Worm (Caenorhabditis elegans): Measurements from ENCODE around the gene mapk-15.

Gene mapk-15

DNA sequence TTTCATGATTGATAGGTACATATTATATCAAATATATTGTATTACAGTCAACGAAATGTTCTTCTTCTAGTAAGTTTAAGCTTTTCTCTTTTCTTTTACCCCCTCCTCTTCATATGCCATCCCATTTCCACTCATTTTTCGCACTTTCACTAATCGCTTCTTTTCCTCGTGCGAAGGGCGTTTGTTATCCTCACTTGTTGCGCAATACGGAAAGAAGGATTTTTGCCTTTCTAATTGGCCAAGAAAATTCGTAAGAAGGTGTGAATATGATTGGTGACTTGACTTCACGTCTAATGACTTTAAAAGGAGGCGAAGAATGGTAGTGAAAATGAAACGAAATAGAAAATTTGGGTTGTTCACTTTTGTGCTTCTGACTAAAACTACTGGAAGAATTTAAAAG is 28.0 kb downstream of the mapk-15 start:
- TF ChIP-seq unc-62 (GFP tag; optimal IDR thresholded peaks at IDR 0.05): no peak

DNA sequence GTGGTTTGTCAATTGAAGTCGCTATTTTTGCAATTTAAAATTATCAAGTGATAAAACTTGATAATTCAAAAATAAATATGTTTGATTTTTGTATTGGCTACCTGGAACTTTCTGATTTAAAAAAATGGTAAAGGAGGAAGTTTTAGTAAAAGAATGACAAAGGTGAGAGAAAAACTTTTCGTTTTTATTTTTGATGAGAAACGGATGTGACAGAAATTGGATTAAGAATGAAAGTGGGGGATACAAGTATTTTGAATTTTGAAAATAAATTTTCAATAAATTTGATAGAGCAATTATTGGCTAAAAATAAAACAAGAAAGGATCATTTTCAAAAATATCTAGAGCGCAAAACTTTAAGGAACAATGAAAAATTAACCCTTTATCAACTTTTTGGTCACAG is 35.1 kb downstream of the mapk-15 start, which contains the start of gene C05D10.4:
C05D10.4 (minus strand) TSS at position 101 of the 400 bp plus-strand sequence.
- no peak for TF ChIP-seq unc-62 (GFP tag; optimal IDR thresholded peaks at IDR 0.05)

DNA sequence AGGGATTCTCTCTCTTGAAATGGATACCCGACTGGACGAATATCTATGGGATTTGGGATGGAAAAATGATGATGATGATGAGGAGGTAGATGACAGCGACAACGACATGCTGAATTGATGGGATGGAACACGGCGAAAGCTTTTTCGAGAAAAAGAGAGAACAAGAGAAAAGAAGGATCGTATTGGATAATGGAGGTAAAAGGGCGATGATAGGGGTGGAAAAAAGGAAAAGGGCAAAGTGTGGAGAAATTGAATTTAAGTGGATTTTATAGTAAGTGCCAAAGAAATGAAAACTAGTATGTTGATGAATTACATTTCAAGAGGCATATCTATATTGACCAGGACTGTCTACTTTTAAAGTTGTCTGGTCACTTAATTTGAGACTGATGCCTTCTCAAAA is 38.2 kb downstream of the mapk-15 start:
- TF ChIP-seq unc-62 (GFP tag; optimal IDR thresholded peaks at IDR 0.05): no peak

ce11 chrIII:6110187-6110586 is 42.5 kb downstream of the mapk-15 start:
- no peak for TF ChIP-seq unc-62 (GFP tag; optimal IDR thresholded peaks at IDR 0.05)

ce11 chrIII:6116281-6116886 is 48.7 kb downstream of the mapk-15 start, which contains the start of gene nmt-1:
TSS of gene nmt-1 (minus strand) at chrIII:6116331.
- no peak for TF ChIP-seq unc-62 (GFP tag; optimal IDR thresholded peaks at IDR 0.05)

DNA sequence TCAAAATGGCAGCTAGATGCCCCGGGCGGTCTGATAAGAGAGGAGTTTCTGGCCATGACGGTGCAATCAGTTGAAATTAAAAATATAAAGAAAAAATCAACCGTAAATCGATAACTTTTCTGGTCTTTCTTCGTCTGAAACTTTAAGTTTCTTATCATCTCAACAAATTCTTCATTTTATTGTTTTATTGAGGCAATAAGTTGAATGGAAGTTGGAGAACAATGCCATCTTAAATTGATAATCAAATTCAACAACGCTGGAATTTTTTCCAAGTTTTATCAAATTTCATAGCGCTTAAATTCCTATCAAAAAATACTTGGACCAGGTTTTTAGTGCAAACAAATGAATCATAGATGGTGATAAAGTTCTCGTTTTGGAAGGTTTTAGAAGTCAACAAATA is 49.3 kb downstream of the mapk-15 start:
- no peak for TF ChIP-seq unc-62 (GFP tag; optimal IDR thresholded peaks at IDR 0.05)

- no peak for TF ChIP-seq unc-62 (GFP tag; optimal IDR thresholded peaks at IDR 0.05)
Observed at ce11 chrIII:6118320-6118719, 50.7 kb downstream of the mapk-15 start, which contains the start of gene kin-18. TSS of gene kin-18 (plus strand) at chrIII:6118620.

ce11 chrIII:6120990-6121389 is 53.3 kb downstream of the mapk-15 start:
- no peak for TF ChIP-seq unc-62 (GFP tag; optimal IDR thresholded peaks at IDR 0.05)

Measured in whole organism, dauer.